Fruit fly (Drosophila melanogaster) whole organism, prepupa: ENCODE measurements around the gene Aptx.

Experiments used
- Blimp-1 ChIP-seq: fragments of 200-800 bp; sonication (Bioruptor generic); optimal IDR thresholded peaks from 3 replicates; lab custom pipeline; 2017; ENCODE audit warnings: missing biosample characterization, missing genetic modification characterization, mild to moderate bottlenecking, moderate library complexity, missing genetic modification reagents
- CG31627 ChIP-seq: fragments of 200-800 bp; sonication (Bioruptor generic); optimal IDR thresholded peaks from 3 replicates; lab custom pipeline; 2016; ENCODE audit warnings: missing biosample characterization, missing genetic modification characterization
- CG6163 ChIP-seq: fragments of 200-800 bp; sonication (Bioruptor generic); IDR thresholded peaks from 3 replicates; pipeline ENCODE4 v1.3.6; 2022; ENCODE audit warnings: missing biosample characterization, missing genetic modification characterization
- CG6854 ChIP-seq: fragments of 200-800 bp; sonication (Bioruptor generic); optimal IDR thresholded peaks from 2 replicates; lab custom pipeline; 2017; ENCODE audit warnings: missing biosample characterization, mild to moderate bottlenecking, missing genetic modification characterization
- CG7368 ChIP-seq: fragments of 200-800 bp; sonication (Bioruptor generic); optimal IDR thresholded peaks from 3 replicates; lab custom pipeline; 2016; ENCODE audit warnings: missing biosample characterization, missing genetic modification characterization
- Ets96B ChIP-seq: fragments of 200-800 bp; optimal IDR thresholded peaks from 2 replicates; lab custom pipeline; 2019; ENCODE audit warnings: missing biosample characterization, mild to moderate bottlenecking, missing genetic modification characterization, moderate library complexity
- Gug ChIP-seq: fragments of 200-800 bp; sonication (Bioruptor generic); IDR thresholded peaks from 2 replicates; pipeline ENCODE4 v1.3.6; 2022; ENCODE audit warnings: missing biosample characterization, missing genetic modification characterization
- OdsH ChIP-seq: fragments of 200-800 bp; sonication (Bioruptor generic); optimal IDR thresholded peaks from 3 replicates; lab custom pipeline; 2016; ENCODE audit warnings: missing biosample characterization, missing genetic modification characterization
- Sox14 ChIP-seq: fragments of 200-800 bp; sonication (Bioruptor generic); optimal IDR thresholded peaks from 3 replicates; lab custom pipeline; 2016; ENCODE audit warnings: missing biosample characterization, missing genetic modification characterization
- achi ChIP-seq: fragments of 200-800 bp; sonication (Bioruptor generic); optimal IDR thresholded peaks from 3 replicates; lab custom pipeline; 2016; ENCODE audit warnings: missing biosample characterization, missing genetic modification characterization
- lz ChIP-seq: fragments of 200-800 bp; sonication (Bioruptor generic); optimal IDR thresholded peaks from 3 replicates; lab custom pipeline; 2016; ENCODE audit warnings: missing biosample characterization, missing genetic modification characterization
- salr ChIP-seq, 2 experiments: fragments of 200-800 bp; sonication (Bioruptor generic); optimal IDR thresholded peaks; 3 replicates each; lab custom pipeline; 2016 to 2018; ENCODE audit warnings: missing biosample characterization in 2 of 2, missing genetic modification characterization in 2 of 2, mild to moderate bottlenecking in 1 of 2
- spab ChIP-seq: fragments of 200-800 bp; sonication (Bioruptor generic); optimal IDR thresholded peaks from 2 replicates; lab custom pipeline; 2017; ENCODE audit warnings: missing biosample characterization, mild to moderate bottlenecking, missing genetic modification characterization, missing genetic modification reagents

- TF ChIP-seq Sox14 (GFP tag; lab: Kevin White, UChicago) (no peak), CG31627 (no peak), achi (no peak), CG6854 (GFP tag; lab: Kevin White, UChicago) (no peak), lz (GFP tag; lab: Kevin White, UChicago) (no peak), OdsH (GFP tag; lab: Kevin White, UChicago) (no peak), CG6163 (GFP tag; lab: Robert Waterston, UW) (no peak), Ets96B (no peak), Blimp-1 (no peak), CG7368 (GFP tag; lab: Kevin White, UChicago) (no peak), salr (GFP tag; optimal IDR thresholded peaks at IDR 0.05; lab: Kevin White, UChicago) (no peak), spab (GFP tag; lab: Kevin White, UChicago) (no peak), Gug (GFP tag; lab: Robert Waterston, UW) (no peak)
These were observed 3.6 kb downstream of the Aptx start for dm6 chr3R:19406852-19407251.
